Fruit fly (Drosophila melanogaster) whole organism, embryonic: ENCODE data around the gene Dpy-30L1.
A peak's percentile ranks its signal among the peaks of the same experiment; 100 is the strongest.

Experiments
- Ada2b ChIP-seq: fragments of 200-800 bp; sonication (Bioruptor generic); IDR thresholded peaks from 2 replicates; pipeline ENCODE4 v1.3.6; 2022; ENCODE audit warnings: missing biosample characterization, missing genetic modification characterization
- Asciz ChIP-seq: fragments of 200-800 bp; sonication (Bioruptor generic); optimal IDR thresholded peaks from 2 replicates; lab custom pipeline; 2017; ENCODE audit warnings: missing biosample characterization, mild to moderate bottlenecking, missing genetic modification characterization, missing genetic modification reagents
- Blimp-1 ChIP-seq: fragments of 200-800 bp; sonication (Bioruptor generic); optimal IDR thresholded peaks from 3 replicates; lab custom pipeline; 2018; ENCODE audit warnings: missing biosample characterization, missing genetic modification characterization, mild to moderate bottlenecking, moderate library complexity, missing genetic modification reagents
- CG10209 ChIP-seq: fragments of 200-800 bp; sonication (Bioruptor generic); optimal IDR thresholded peaks from 3 replicates; lab custom pipeline; 2017; ENCODE audit warnings: missing biosample characterization, mild to moderate bottlenecking, missing genetic modification characterization, missing genetic modification reagents
- CG10543 ChIP-seq: fragments of 200-800 bp; sonication (Bioruptor generic); optimal IDR thresholded peaks from 3 replicates; lab custom pipeline; 2017; ENCODE audit warnings: missing biosample characterization, mild to moderate bottlenecking, missing genetic modification characterization, moderate library complexity
- CG12769 ChIP-seq: fragments of 200-800 bp; sonication (Bioruptor generic); optimal IDR thresholded peaks from 2 replicates; lab custom pipeline; 2019; ENCODE audit warnings: missing biosample characterization, mild to moderate bottlenecking, missing genetic modification characterization, moderate library complexity
- CG14014 ChIP-seq: fragments of 200-800 bp; sonication (Bioruptor generic); IDR thresholded peaks from 2 replicates; pipeline ENCODE4 v1.3.6; 2022; ENCODE audit warnings: missing biosample characterization, missing genetic modification characterization
- CG14441 ChIP-seq: fragments of 200-800 bp; sonication (Bioruptor generic); IDR thresholded peaks from 2 replicates; pipeline ENCODE4 v1.3.6; 2022; ENCODE audit warnings: missing biosample characterization, missing genetic modification characterization
- CG15073 ChIP-seq: fragments of 200-800 bp; sonication (Bioruptor generic); optimal IDR thresholded peaks from 2 replicates; lab custom pipeline; 2016; ENCODE audit warnings: missing biosample characterization, missing genetic modification characterization
- CG17802 ChIP-seq: fragments of 200-800 bp; sonication (Bioruptor generic); optimal IDR thresholded peaks from 2 replicates; lab custom pipeline; 2018; ENCODE audit warnings: missing biosample characterization, mild to moderate bottlenecking, missing genetic modification characterization, moderate library complexity
- CG2712 ChIP-seq: fragments of 200-800 bp; optimal IDR thresholded peaks from 3 replicates; lab custom pipeline; 2019; ENCODE audit warnings: missing biosample characterization, mild to moderate bottlenecking, missing genetic modification characterization, moderate library complexity
- CG31441 ChIP-seq: fragments of 200-800 bp; sonication (Bioruptor generic); IDR thresholded peaks from 2 replicates; pipeline ENCODE4 v1.3.6; 2022; ENCODE audit warnings: missing biosample characterization, missing genetic modification characterization
- CG34224 ChIP-seq: fragments of 200-800 bp; sonication (Bioruptor generic); IDR thresholded peaks from 3 replicates; pipeline ENCODE4 v1.3.6; 2022; ENCODE audit warnings: missing biosample characterization, missing genetic modification characterization; ENCODE audit not compliant: partially characterized antibody
- CG6254 ChIP-seq: fragments of 200-800 bp; sonication (Bioruptor generic); optimal IDR thresholded peaks from 3 replicates; lab custom pipeline; 2017; ENCODE audit warnings: mild to moderate bottlenecking, missing biosample characterization, missing genetic modification reagents, missing genetic modification characterization
- CG6683 ChIP-seq: fragments of 200-800 bp; sonication (Bioruptor generic); optimal IDR thresholded peaks from 2 replicates; lab custom pipeline; 2017; ENCODE audit warnings: missing biosample characterization, mild to moderate bottlenecking, missing genetic modification characterization, missing genetic modification reagents
- CG7357 ChIP-seq: fragments of 200-800 bp; sonication (Bioruptor generic); IDR thresholded peaks from 3 replicates; pipeline ENCODE4 v1.3.6; 2022; ENCODE audit warnings: missing biosample characterization, missing genetic modification characterization
- CG7556 ChIP-seq: fragments of 200-800 bp; sonication (Bioruptor generic); optimal IDR thresholded peaks from 2 replicates; lab custom pipeline; 2017; ENCODE audit warnings: missing biosample characterization, mild to moderate bottlenecking, missing genetic modification characterization
- CG8765 ChIP-seq: fragments of 200-800 bp; sonication (Bioruptor generic); IDR thresholded peaks from 2 replicates; pipeline ENCODE4 v1.3.6; 2022; ENCODE audit warnings: missing biosample characterization, missing genetic modification characterization
- Dref ChIP-seq: fragments of 200-800 bp; sonication (Bioruptor generic); IDR thresholded peaks from 2 replicates; pipeline ENCODE4 v1.3.6; 2022; ENCODE audit warnings: missing biosample characterization, missing genetic modification characterization
- Fer1 ChIP-seq: fragments of 200-800 bp; sonication (Bioruptor generic); optimal IDR thresholded peaks from 2 replicates; lab custom pipeline; 2017; ENCODE audit warnings: missing biosample characterization, mild to moderate bottlenecking, missing genetic modification characterization
- Hand ChIP-seq: fragments of 200-800 bp; sonication (Bioruptor generic); optimal IDR thresholded peaks from 2 replicates; lab custom pipeline; 2017; ENCODE audit warnings: mild to moderate bottlenecking, missing biosample characterization, missing genetic modification reagents, missing genetic modification characterization
- HmgD ChIP-seq: fragments of 200-800 bp; sonication (Bioruptor generic); optimal IDR thresholded peaks from 3 replicates; lab custom pipeline; 2016; ENCODE audit warnings: missing biosample characterization, missing genetic modification characterization
- Hmr ChIP-seq: fragments of 200-800 bp; sonication (Bioruptor generic); optimal IDR thresholded peaks from 3 replicates; lab custom pipeline; 2017; ENCODE audit warnings: mild to moderate bottlenecking, missing biosample characterization, missing genetic modification reagents, missing genetic modification characterization
- Hsf ChIP-seq: fragments of 200-800 bp; sonication (Bioruptor generic); optimal IDR thresholded peaks from 3 replicates; lab custom pipeline; 2016; ENCODE audit warnings: missing biosample characterization, missing genetic modification characterization
- MTF-1 ChIP-seq: fragments of 200-800 bp; sonication (Bioruptor generic); optimal IDR thresholded peaks from 2 replicates; lab custom pipeline; 2018; ENCODE audit warnings: missing biosample characterization, mild to moderate bottlenecking, missing genetic modification characterization, borderline replicate concordance
- Meics ChIP-seq: fragments of 200-800 bp; sonication (Bioruptor generic); optimal IDR thresholded peaks from 2 replicates; lab custom pipeline; 2017; ENCODE audit warnings: missing biosample characterization, mild to moderate bottlenecking, missing genetic modification characterization
- NK7.1 ChIP-seq: fragments of 200-800 bp; sonication (Bioruptor generic); optimal IDR thresholded peaks from 3 replicates; lab custom pipeline; 2016; ENCODE audit warnings: missing biosample characterization, missing genetic modification characterization
- Nf-YA ChIP-seq: fragments of 200-800 bp; sonication (Bioruptor generic); IDR thresholded peaks from 2 replicates; pipeline ENCODE4 v1.3.6; 2022; ENCODE audit warnings: missing biosample characterization, missing genetic modification characterization
- Six4 ChIP-seq: fragments of 200-800 bp; sonication (Bioruptor generic); optimal IDR thresholded peaks from 2 replicates; lab custom pipeline; 2016; ENCODE audit warnings: missing biosample characterization, missing genetic modification characterization
- Taf1 ChIP-seq: fragments of 200-800 bp; sonication (Bioruptor generic); IDR thresholded peaks from 2 replicates; pipeline ENCODE4 v1.3.6; 2022; ENCODE audit warnings: missing biosample characterization, missing genetic modification characterization
- Vsx1 ChIP-seq: fragments of 200-800 bp; sonication (Bioruptor generic); optimal IDR thresholded peaks from 2 replicates; lab custom pipeline; 2017; ENCODE audit warnings: missing biosample characterization, mild to moderate bottlenecking, missing genetic modification characterization, missing genetic modification reagents
- bab2 ChIP-seq: fragments of 200-800 bp; sonication (Bioruptor generic); optimal IDR thresholded peaks from 2 replicates; lab custom pipeline; 2016; ENCODE audit warnings: missing biosample characterization, missing genetic modification characterization
- cato ChIP-seq: fragments of 200-800 bp; sonication (Bioruptor generic); optimal IDR thresholded peaks from 2 replicates; lab custom pipeline; 2016; ENCODE audit warnings: missing biosample characterization, missing genetic modification characterization, borderline replicate concordance
- croc ChIP-seq: fragments of 200-800 bp; sonication (Bioruptor generic); conservative IDR thresholded peaks from 3 replicates; pipeline ENCODE4 v1.3.6; 2022; ENCODE audit warnings: missing biosample characterization, missing genetic modification characterization
- crp ChIP-seq, 2 experiments: fragments of 200-800 bp; sonication (Bioruptor generic); optimal IDR thresholded peaks; 2 replicates in 1 of 2; 3 replicates in 1 of 2; lab custom pipeline; 2017; ENCODE audit warnings: missing biosample characterization in 2 of 2, missing genetic modification characterization in 2 of 2, mild to moderate bottlenecking in 1 of 2, moderate library complexity in 1 of 2
- cwo ChIP-seq: fragments of 200-800 bp; sonication (Bioruptor generic); optimal IDR thresholded peaks from 3 replicates; lab custom pipeline; 2017; ENCODE audit warnings: missing biosample characterization, missing genetic modification characterization, mild to moderate bottlenecking, moderate library complexity, missing genetic modification reagents
- esg ChIP-seq: fragments of 200-800 bp; sonication (Bioruptor generic); conservative IDR thresholded peaks from 2 replicates; pipeline ENCODE4 v1.3.6; 2022; ENCODE audit warnings: missing biosample characterization, missing genetic modification characterization
- exex ChIP-seq: fragments of 200-800 bp; sonication (Bioruptor generic); optimal IDR thresholded peaks from 4 replicates; lab custom pipeline; 2018; ENCODE audit warnings: missing biosample characterization, mild to moderate bottlenecking, missing genetic modification characterization, moderate library complexity
- grau ChIP-seq: fragments of 200-800 bp; optimal IDR thresholded peaks from 3 replicates; lab custom pipeline; 2019; ENCODE audit warnings: missing biosample characterization, mild to moderate bottlenecking, missing genetic modification characterization, moderate library complexity
- nmo ChIP-seq: fragments of 200-800 bp; sonication (Bioruptor generic); optimal IDR thresholded peaks from 2 replicates; lab custom pipeline; 2018; ENCODE audit warnings: missing biosample characterization, mild to moderate bottlenecking, missing genetic modification characterization, moderate library complexity
- odd ChIP-seq: fragments of 200-800 bp; sonication (Bioruptor generic); optimal IDR thresholded peaks from 2 replicates; lab custom pipeline; 2017; ENCODE audit warnings: missing biosample characterization, mild to moderate bottlenecking, missing genetic modification characterization
- prd ChIP-seq, 3 experiments: fragments of >200 bp in 2 of 3; fragments of 200-800 bp in 1 of 3; sonication (Bioruptor generic) in 1 of 3; optimal IDR thresholded peaks in 2 of 3; IDR thresholded peaks in 1 of 3; 2 replicates in 2 of 3; 3 replicates in 1 of 3; pipeline versions ENCODE4 v1.3.6 to Lab custom; 2017 to 2022; ENCODE audit warnings: missing biosample characterization in 1 of 3, missing genetic modification characterization in 1 of 3
- scrt ChIP-seq: fragments of 200-800 bp; sonication (Bioruptor generic); optimal IDR thresholded peaks from 2 replicates; lab custom pipeline; 2018; ENCODE audit warnings: missing biosample characterization, mild to moderate bottlenecking, missing genetic modification characterization, moderate library complexity
- slbo ChIP-seq: fragments of 200-800 bp; sonication (Bioruptor generic); IDR thresholded peaks from 2 replicates; pipeline ENCODE4 v1.3.6; 2022; ENCODE audit warnings: missing biosample characterization, missing genetic modification characterization
- trem ChIP-seq: fragments of 200-800 bp; optimal IDR thresholded peaks from 3 replicates; lab custom pipeline; 2019; ENCODE audit warnings: missing biosample characterization, mild to moderate bottlenecking, missing genetic modification characterization, moderate library complexity
- ttk ChIP-seq: fragments of 200-800 bp; sonication (Bioruptor generic); IDR thresholded peaks from 2 replicates; pipeline ENCODE4 v2.1.2; 2022; ENCODE audit warnings: missing biosample characterization, missing genetic modification characterization
- zfh2 ChIP-seq: fragments of 200-800 bp; sonication (Bioruptor generic); optimal IDR thresholded peaks from 2 replicates; lab custom pipeline; 2016; ENCODE audit warnings: missing biosample characterization, missing genetic modification characterization

Dpy-30L1 gene

DNA sequence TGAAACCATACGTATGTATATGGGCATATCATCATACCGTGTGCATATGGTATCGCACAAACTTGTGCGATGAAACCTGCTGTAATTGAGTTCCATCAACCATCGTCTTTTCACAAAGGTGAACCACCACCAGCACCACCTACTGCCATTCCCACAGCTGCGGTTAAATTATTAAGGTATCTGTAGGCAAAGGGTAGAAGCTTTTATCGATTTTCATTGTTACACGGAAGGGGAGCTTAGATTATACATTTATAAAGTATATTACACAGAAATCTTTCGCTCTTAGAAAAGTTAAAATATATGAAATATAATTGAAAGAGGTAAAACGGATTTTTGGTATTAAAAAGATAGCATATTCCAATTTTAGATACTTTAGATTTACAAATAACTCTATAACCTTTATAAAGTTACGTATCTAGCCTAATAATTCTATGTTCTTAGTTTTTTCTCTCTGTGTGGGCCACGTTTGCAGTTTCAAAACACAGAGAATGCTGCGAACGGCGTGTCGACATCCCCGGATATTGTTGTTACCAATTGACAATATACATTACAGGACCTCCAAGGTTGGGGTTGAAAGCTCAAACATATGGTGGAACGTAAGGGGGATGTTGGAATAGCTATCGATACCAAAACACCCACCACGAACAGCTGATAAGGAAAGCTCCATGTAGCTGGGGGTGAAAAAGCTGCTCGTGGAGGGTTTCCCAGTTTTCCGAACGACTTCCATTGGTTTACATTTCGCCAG is 28.1 kb downstream of the Dpy-30L1 start, which contains the start of gene CG6495 (continued):
- no peak for TF ChIP-seq CG15073
- peak; percentile 32 for TF ChIP-seq Six4 (GFP tag; lab: Kevin White, UChicago)
- peak; percentile 67 for TF ChIP-seq Hmr (GFP tag; lab: Kevin White, UChicago)
- TF ChIP-seq CG14014 (GFP tag; lab: Robert Waterston, UW): peak; percentile 66
- no peak for TF ChIP-seq CG34224 (GFP tag; lab: Robert Waterston, UW)
- TF ChIP-seq trem: peak; percentile 18
- peak; percentile 33 for TF ChIP-seq bab2
- no peak for TF ChIP-seq zfh2 (GFP tag; lab: Kevin White, UChicago)
- TF ChIP-seq MTF-1: no peak
- TF ChIP-seq cwo (GFP tag; lab: Kevin White, UChicago): peak; percentile 63
- peak; percentile 71 for TF ChIP-seq Meics (GFP tag; lab: Kevin White, UChicago)
- peak; percentile 74 for TF ChIP-seq grau (tag; lab: Kevin White, UChicago)
- TF ChIP-seq CG2712: peak; percentile 73
- no peak for TF ChIP-seq CG7357
- TF ChIP-seq NK7.1: no peak
- peak; percentile 45 for TF ChIP-seq CG6683 (GFP tag; lab: Kevin White, UChicago)
- peak; percentile 47 for TF ChIP-seq CG10209
- peak; percentile 59 for TF ChIP-seq Blimp-1
- TF ChIP-seq Dref: 0 out of 2 replicates have a peak, but pooled peaks have one; percentile 32
- peak; percentile 63 for TF ChIP-seq Hand (GFP tag; lab: Kevin White, UChicago)
- no peak for TF ChIP-seq Asciz (GFP tag; lab: Kevin White, UChicago)
- no peak for TF ChIP-seq HmgD (GFP tag; lab: Kevin White, UChicago)
- TF ChIP-seq prd (optimal IDR thresholded peaks at IDR 0.05; lab: Kevin White, UChicago): no peak
- TF ChIP-seq prd (GFP tag; IDR thresholded peaks at IDR 0.05; lab: Robert Waterston, UW): 0 out of 3 replicates have a peak, but pooled peaks have one; percentile 24
- peak; percentile 26 for TF ChIP-seq scrt (GFP tag; lab: Kevin White, UChicago)
- TF ChIP-seq CG6254 (GFP tag; lab: Kevin White, UChicago): no peak
- TF ChIP-seq ttk (GFP tag; lab: Robert Waterston, UW): no peak
- peak; percentile 17 for TF ChIP-seq Vsx1
- TF ChIP-seq Hsf: peak; percentile 15
- TF ChIP-seq CG17802 (tag; lab: Kevin White, UChicago): no peak
- peak; percentile 80 for TF ChIP-seq CG31441 (GFP tag; lab: Robert Waterston, UW)
- peak; percentile 61 for TF ChIP-seq slbo (GFP tag; lab: Robert Waterston, UW)
- peak; percentile 26; the same call in 1 of the 2 replicates for TF ChIP-seq esg
- peak; percentile 30; the same call in 2 of the 3 replicates for TF ChIP-seq croc (GFP tag; lab: Robert Waterston, UW)
- TF ChIP-seq nmo (GFP tag; lab: Kevin White, UChicago): peak; percentile 55
- peak; percentile 21; the same call in 1 of the 2 replicates for TF ChIP-seq CG14441 (GFP tag; lab: Robert Waterston, UW)
- no peak for TF ChIP-seq Nf-YA (GFP tag; lab: Robert Waterston, UW)
- TF ChIP-seq cato (GFP tag; lab: Kevin White, UChicago): no peak
- TF ChIP-seq CG7556: peak; percentile 85
- peak; percentile 81 for TF ChIP-seq Fer1 (GFP tag; lab: Kevin White, UChicago)
- TF ChIP-seq CG12769 (tag; lab: Kevin White, UChicago): no peak
- TF ChIP-seq exex (tag; lab: Kevin White, UChicago): peak; percentile 40
- TF ChIP-seq CG10543 (GFP tag; lab: Kevin White, UChicago): no peak
- TF ChIP-seq CG8765 (GFP tag; lab: Robert Waterston, UW): no peak
- no peak for TF ChIP-seq odd (GFP tag; lab: Kevin White, UChicago)
- TF ChIP-seq crp (GFP tag; optimal IDR thresholded peaks at IDR 0.05; lab: Kevin White, UChicago): peak in 1 of 2 experiments; percentile 71
- 0 out of 2 replicates have a peak, but pooled peaks have one; percentile 6 for TF ChIP-seq Taf1 (GFP tag; lab: Robert Waterston, UW)
- TF ChIP-seq Ada2b (GFP tag; lab: Robert Waterston, UW): peak; percentile 46; the same call in 1 of the 2 replicates
